Worm (Caenorhabditis elegans): ENCODE measurements around the gene nac-1.

DNA sequence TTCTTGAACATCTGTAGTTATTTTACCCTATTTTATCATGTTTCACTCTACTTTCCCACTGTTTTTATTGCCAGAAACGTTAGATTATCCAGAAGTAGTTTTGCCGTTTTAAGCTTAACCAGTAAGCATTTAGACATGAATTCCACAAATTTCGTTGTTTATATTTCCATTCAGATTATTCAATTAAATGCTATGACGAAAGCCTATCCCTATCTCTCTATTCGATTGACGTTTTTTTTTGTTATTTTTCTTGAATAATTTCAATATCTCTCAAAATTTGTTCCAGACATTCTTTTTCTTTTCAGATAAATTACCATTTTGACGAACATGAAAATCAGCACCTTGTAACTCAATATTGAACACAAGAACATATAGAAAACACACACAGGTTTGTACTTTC lies 23.6 kb downstream of the nac-1 start, which contains the start of gene npr-40:
- TF ChIP-seq ztf-29 (GFP tag; IDR thresholded peaks at IDR 0.05), result no peak
- no peak for TF ChIP-seq tab-1 (GFP tag; IDR thresholded peaks at IDR 0.05)
- TF ChIP-seq ref-1 (GFP tag; conservative IDR thresholded peaks at IDR 0.05), result no peak
- no peak for TF ChIP-seq med-1 (GFP tag; optimal IDR thresholded peaks at IDR 0.05; ENCODE audit: insufficient read depth)
- TF ChIP-seq T22C8.4 (GFP tag; IDR thresholded peaks at IDR 0.05), result no peak
- no peak for TF ChIP-seq ztf-23 (GFP tag; IDR thresholded peaks at IDR 0.05)
